Worm (Caenorhabditis elegans) whole organism, mixed stage, embryonic: ENCODE results near the gene dhs-28.

Experiments
- lin-13 ChIP-seq: fragments of 150-350 bp; optimal IDR thresholded peaks from 2 replicates; lab custom pipeline; 2014; ENCODE audit warnings: missing biosample characterization, missing genetic modification characterization
- pha-4 ChIP-seq: fragments of 150-350 bp; optimal IDR thresholded peaks from 2 replicates; lab custom pipeline; 2018; ENCODE audit warnings: missing biosample characterization, missing genetic modification reagents, missing genetic modification characterization

ce11 chrX:6804405-6804804 is 13.8 kb upstream of the dhs-28 start:
- TF ChIP-seq pha-4 (tag; lab: Kevin White, UChicago) (no peak), lin-13 (tag; lab: Kevin White, UChicago) (no peak)
